Fruit fly (Drosophila melanogaster) whole organism, embryonic: ENCODE data around the gene Glys.

Experiments
- ATbp ChIP-seq: fragments of 200-800 bp; sonication (Bioruptor generic); optimal IDR thresholded peaks from 2 replicates; lab custom pipeline; 2017; ENCODE audit warnings: missing biosample characterization, mild to moderate bottlenecking, missing genetic modification characterization, missing genetic modification reagents
- Ada2b ChIP-seq: fragments of 200-800 bp; sonication (Bioruptor generic); IDR thresholded peaks from 2 replicates; pipeline ENCODE4 v1.3.6; 2022; ENCODE audit warnings: missing biosample characterization, missing genetic modification characterization
- Atf3 ChIP-seq: fragments of 200-800 bp; sonication (Bioruptor generic); optimal IDR thresholded peaks from 3 replicates; lab custom pipeline; 2016; ENCODE audit warnings: missing biosample characterization, missing genetic modification characterization
- CG10321 ChIP-seq: fragments of 200-800 bp; sonication (Bioruptor generic); IDR thresholded peaks from 2 replicates; pipeline ENCODE4 v1.3.6; 2022; ENCODE audit warnings: missing biosample characterization, missing genetic modification characterization
- CG10366 ChIP-seq: fragments of 200-800 bp; sonication (Bioruptor generic); IDR thresholded peaks from 2 replicates; pipeline ENCODE4 v1.3.6; 2022; ENCODE audit warnings: missing biosample characterization, missing genetic modification characterization
- CG10979 ChIP-seq: fragments of 200-800 bp; sonication (Bioruptor generic); optimal IDR thresholded peaks from 2 replicates; lab custom pipeline; 2018; ENCODE audit warnings: missing biosample characterization, mild to moderate bottlenecking, missing genetic modification characterization, moderate library complexity
- CG11504 ChIP-seq: fragments of 200-800 bp; sonication (Bioruptor generic); optimal IDR thresholded peaks from 3 replicates; lab custom pipeline; 2019; ENCODE audit warnings: missing biosample characterization, mild to moderate bottlenecking, missing genetic modification characterization, moderate library complexity
- CG11695 ChIP-seq: fragments of 200-800 bp; sonication (Bioruptor generic); IDR thresholded peaks from 3 replicates; pipeline ENCODE4 v1.3.6; 2022; ENCODE audit warnings: missing biosample characterization, missing genetic modification characterization
- CG12769 ChIP-seq: fragments of 200-800 bp; sonication (Bioruptor generic); optimal IDR thresholded peaks from 2 replicates; lab custom pipeline; 2019; ENCODE audit warnings: missing biosample characterization, mild to moderate bottlenecking, missing genetic modification characterization, moderate library complexity
- CG1603 ChIP-seq: fragments of 200-800 bp; sonication (Bioruptor generic); optimal IDR thresholded peaks from 2 replicates; lab custom pipeline; 2019; ENCODE audit warnings: missing biosample characterization, mild to moderate bottlenecking, missing genetic modification characterization, moderate library complexity
- CG2875 ChIP-seq: fragments of 200-800 bp; sonication (Bioruptor generic); optimal IDR thresholded peaks from 2 replicates; lab custom pipeline; 2017; ENCODE audit warnings: missing biosample characterization, mild to moderate bottlenecking, missing genetic modification characterization, missing genetic modification reagents
- CG2889 ChIP-seq: fragments of 200-800 bp; sonication (Bioruptor generic); IDR thresholded peaks from 3 replicates; pipeline ENCODE4 v1.3.6; 2022; ENCODE audit warnings: missing biosample characterization, missing genetic modification characterization
- CG30020 ChIP-seq: fragments of 200-800 bp; optimal IDR thresholded peaks from 2 replicates; lab custom pipeline; 2019; ENCODE audit warnings: missing biosample characterization, mild to moderate bottlenecking, missing genetic modification characterization, moderate library complexity
- CG4282 ChIP-seq: fragments of 200-800 bp; sonication (Bioruptor generic); optimal IDR thresholded peaks from 2 replicates; lab custom pipeline; 2016; ENCODE audit warnings: missing biosample characterization, missing genetic modification characterization
- CG4730 ChIP-seq: fragments of 200-800 bp; sonication (Bioruptor generic); IDR thresholded peaks from 2 replicates; pipeline ENCODE4 v1.3.6; 2022; ENCODE audit warnings: missing biosample characterization, missing genetic modification characterization
- CG5245 ChIP-seq: fragments of 200-800 bp; sonication (Bioruptor generic); optimal IDR thresholded peaks from 3 replicates; lab custom pipeline; 2016; ENCODE audit warnings: missing biosample characterization, missing genetic modification characterization
- CG6654 ChIP-seq: fragments of 200-800 bp; sonication (Bioruptor generic); optimal IDR thresholded peaks from 2 replicates; lab custom pipeline; 2017; ENCODE audit warnings: missing biosample characterization, mild to moderate bottlenecking, missing genetic modification characterization
- CG9609 ChIP-seq: fragments of 200-800 bp; sonication (Bioruptor generic); optimal IDR thresholded peaks from 3 replicates; lab custom pipeline; 2016; ENCODE audit warnings: missing biosample characterization, missing genetic modification characterization
- Camta ChIP-seq: fragments of 200-800 bp; sonication (Bioruptor generic); optimal IDR thresholded peaks from 2 replicates; lab custom pipeline; 2016; ENCODE audit warnings: missing biosample characterization, missing genetic modification characterization
- Deaf1 ChIP-seq: fragments of 200-800 bp; optimal IDR thresholded peaks from 3 replicates; lab custom pipeline; 2019; ENCODE audit warnings: missing biosample characterization, mild to moderate bottlenecking, missing genetic modification characterization, moderate library complexity
- Dip3 ChIP-seq: fragments of 200-800 bp; sonication (Bioruptor generic); optimal IDR thresholded peaks from 3 replicates; lab custom pipeline; 2016; ENCODE audit warnings: missing biosample characterization, missing genetic modification characterization
- Dll ChIP-seq: fragments of 200-800 bp; sonication (Bioruptor generic); IDR thresholded peaks from 4 replicates; pipeline ENCODE4 v1.3.6; 2022; ENCODE audit warnings: missing biosample characterization, missing genetic modification characterization; ENCODE audit not compliant: partially characterized antibody
- E2f2 ChIP-seq: fragments of 200-800 bp; sonication (Bioruptor generic); IDR thresholded peaks from 2 replicates; pipeline ENCODE4 v1.3.6; 2022; ENCODE audit warnings: missing biosample characterization, missing genetic modification characterization
- Fer3 ChIP-seq: fragments of 200-800 bp; sonication (Bioruptor generic); optimal IDR thresholded peaks from 2 replicates; lab custom pipeline; 2018; ENCODE audit warnings: missing biosample characterization, mild to moderate bottlenecking, missing genetic modification characterization, moderate library complexity
- HHEX ChIP-seq: fragments of 200-800 bp; sonication (Bioruptor generic); optimal IDR thresholded peaks from 3 replicates; lab custom pipeline; 2017; ENCODE audit warnings: missing biosample characterization, mild to moderate bottlenecking, missing genetic modification characterization, missing genetic modification reagents
- HLH54F ChIP-seq: fragments of 200-800 bp; sonication (Bioruptor generic); optimal IDR thresholded peaks from 3 replicates; lab custom pipeline; 2016; ENCODE audit warnings: missing biosample characterization, missing genetic modification characterization
- MBD-R2 ChIP-seq: fragments of 200-800 bp; sonication (Bioruptor generic); IDR thresholded peaks from 2 replicates; pipeline ENCODE4 v1.3.6; 2022; ENCODE audit warnings: missing biosample characterization, missing genetic modification characterization
- MESR4 ChIP-seq: fragments of 200-800 bp; sonication (Bioruptor generic); optimal IDR thresholded peaks from 2 replicates; lab custom pipeline; 2018; ENCODE audit warnings: missing biosample characterization, mild to moderate bottlenecking, missing genetic modification characterization, moderate library complexity
- ato ChIP-seq: fragments of 200-800 bp; sonication (Bioruptor generic); IDR thresholded peaks from 2 replicates; pipeline ENCODE4 v1.3.6; 2022; ENCODE audit warnings: missing biosample characterization, missing genetic modification characterization; ENCODE audit not compliant: partially characterized antibody
- bab2 ChIP-seq: fragments of 200-800 bp; sonication (Bioruptor generic); optimal IDR thresholded peaks from 2 replicates; lab custom pipeline; 2016; ENCODE audit warnings: missing biosample characterization, missing genetic modification characterization
- cg ChIP-seq: fragments of 200-800 bp; sonication (Bioruptor generic); optimal IDR thresholded peaks from 3 replicates; lab custom pipeline; 2019; ENCODE audit warnings: missing biosample characterization, mild to moderate bottlenecking, missing genetic modification characterization, moderate library complexity
- chn ChIP-seq: fragments of 200-800 bp; sonication (Bioruptor generic); optimal IDR thresholded peaks from 2 replicates; lab custom pipeline; 2016; ENCODE audit warnings: missing biosample characterization, missing genetic modification characterization
- esg ChIP-seq: fragments of 200-800 bp; sonication (Bioruptor generic); conservative IDR thresholded peaks from 2 replicates; pipeline ENCODE4 v1.3.6; 2022; ENCODE audit warnings: missing biosample characterization, missing genetic modification characterization
- grau ChIP-seq: fragments of 200-800 bp; optimal IDR thresholded peaks from 3 replicates; lab custom pipeline; 2019; ENCODE audit warnings: missing biosample characterization, mild to moderate bottlenecking, missing genetic modification characterization, moderate library complexity
- her ChIP-seq: fragments of 200-800 bp; sonication (Bioruptor generic); optimal IDR thresholded peaks from 2 replicates; lab custom pipeline; 2016; ENCODE audit warnings: missing biosample characterization, missing genetic modification characterization
- jigr1 ChIP-seq: fragments of 200-800 bp; sonication (Bioruptor generic); IDR thresholded peaks from 3 replicates; pipeline ENCODE4 v1.3.6; 2022; ENCODE audit warnings: missing biosample characterization, missing genetic modification characterization
- jing ChIP-seq: fragments of 200-800 bp; sonication (Bioruptor generic); optimal IDR thresholded peaks from 2 replicates; lab custom pipeline; 2018; ENCODE audit warnings: missing biosample characterization, mild to moderate bottlenecking, missing genetic modification characterization
- knrl ChIP-seq: fragments of 200-800 bp; sonication (Bioruptor generic); IDR thresholded peaks from 3 replicates; pipeline ENCODE4 v1.3.6; 2022; ENCODE audit warnings: missing biosample characterization, missing genetic modification characterization; ENCODE audit not compliant: partially characterized antibody
- lmd ChIP-seq: fragments of 200-800 bp; sonication (Bioruptor generic); IDR thresholded peaks from 2 replicates; pipeline ENCODE4 v1.3.6; 2022; ENCODE audit warnings: missing biosample characterization, missing genetic modification characterization
- lola ChIP-seq, 3 experiments: fragments of >200 bp in 2 of 3; fragments of 200-800 bp in 1 of 3; sonication (Bioruptor generic) in 1 of 3; optimal IDR thresholded peaks; 2 replicates each; lab custom pipeline; 2017 to 2019; ENCODE audit warnings: missing biosample characterization in 3 of 3, missing genetic modification characterization in 3 of 3, mild to moderate bottlenecking in 1 of 3, moderate library complexity in 1 of 3
- p53 ChIP-seq: fragments of 200-800 bp; sonication (Bioruptor generic); optimal IDR thresholded peaks from 2 replicates; lab custom pipeline; 2016; ENCODE audit warnings: missing biosample characterization, missing genetic modification characterization
- pita ChIP-seq: fragments of 200-800 bp; sonication (Bioruptor generic); optimal IDR thresholded peaks from 2 replicates; lab custom pipeline; 2017; ENCODE audit warnings: missing biosample characterization, mild to moderate bottlenecking, missing genetic modification characterization
- row ChIP-seq: fragments of 200-800 bp; sonication (Bioruptor generic); IDR thresholded peaks from 3 replicates; pipeline ENCODE4 v1.3.6; 2022; ENCODE audit warnings: missing biosample characterization, missing genetic modification characterization
- run ChIP-seq: fragments of 200-800 bp; sonication (Bioruptor generic); optimal IDR thresholded peaks from 3 replicates; lab custom pipeline; 2018; ENCODE audit warnings: missing biosample characterization, mild to moderate bottlenecking, missing genetic modification characterization
- slbo ChIP-seq: fragments of 200-800 bp; sonication (Bioruptor generic); IDR thresholded peaks from 2 replicates; pipeline ENCODE4 v1.3.6; 2022; ENCODE audit warnings: missing biosample characterization, missing genetic modification characterization
- sr ChIP-seq: fragments of 200-800 bp; sonication (Bioruptor generic); IDR thresholded peaks from 3 replicates; pipeline ENCODE4 v1.3.6; 2022; ENCODE audit warnings: missing biosample characterization, missing genetic modification characterization
- sug ChIP-seq: fragments of 200-800 bp; optimal IDR thresholded peaks from 2 replicates; lab custom pipeline; 2019; ENCODE audit warnings: missing biosample characterization, mild to moderate bottlenecking, missing genetic modification characterization, moderate library complexity
- tll ChIP-seq, 2 experiments: fragments of 200-800 bp in 1 of 2; fragments of >200 bp in 1 of 2; sonication (Bioruptor generic) in 1 of 2; optimal IDR thresholded peaks; 2 replicates each; lab custom pipeline; 2017 to 2019; ENCODE audit warnings: missing biosample characterization in 2 of 2, missing genetic modification characterization in 2 of 2, mild to moderate bottlenecking in 1 of 2, moderate library complexity in 1 of 2
- toy ChIP-seq: fragments of 200-800 bp; sonication (Bioruptor generic); IDR thresholded peaks from 2 replicates; pipeline ENCODE4 v1.3.6; 2022; ENCODE audit warnings: missing biosample characterization, missing genetic modification characterization

Gene Glys

DNA sequence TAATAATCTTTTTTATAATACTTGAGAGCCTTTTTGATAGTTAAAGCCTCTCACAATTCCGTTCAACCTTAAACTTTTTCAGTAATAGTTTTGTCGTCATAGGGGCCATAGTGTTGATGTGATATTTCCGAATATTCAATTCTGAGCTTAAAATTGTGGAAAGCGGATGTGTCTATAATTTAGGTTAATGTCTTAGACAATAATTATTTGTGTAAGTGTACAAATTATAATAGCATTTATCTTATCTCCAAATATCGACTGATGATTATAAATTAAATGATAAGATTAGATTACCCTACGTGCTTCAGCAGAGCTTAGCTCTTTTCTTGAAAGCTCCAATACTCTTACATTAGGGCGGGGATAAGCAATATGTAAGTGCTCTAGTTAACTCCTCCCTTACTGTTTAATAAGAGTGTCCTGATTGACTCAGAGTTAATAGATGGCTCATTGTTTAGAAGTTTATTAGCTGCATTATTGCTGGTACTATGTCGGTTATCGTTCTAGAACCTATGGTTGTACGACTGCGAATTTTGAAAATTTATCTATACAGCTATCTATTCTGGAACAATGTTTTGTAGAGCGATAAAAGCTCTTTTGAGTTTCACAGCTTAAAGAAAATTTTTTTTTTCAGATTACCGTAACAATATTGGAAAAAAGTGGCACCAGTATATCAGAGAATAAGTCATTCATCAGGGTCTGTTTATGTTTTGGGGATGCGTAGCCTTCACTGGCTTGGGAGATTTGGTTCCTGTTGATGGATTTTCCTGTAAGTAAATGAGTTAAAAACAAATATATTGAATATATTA lies 8.1 kb downstream of the Glys start (continued):
- TF ChIP-seq CG10979 (tag; lab: Kevin White, UChicago), result no peak
- TF ChIP-seq sug, result no peak
- TF ChIP-seq esg (GFP tag; lab: Robert Waterston, UW), result no peak
- no peak for TF ChIP-seq CG11695 (GFP tag; lab: Robert Waterston, UW)
- TF ChIP-seq HHEX (GFP tag; lab: Kevin White, UChicago), result no peak
- no peak for TF ChIP-seq Atf3 (GFP tag; lab: Kevin White, UChicago)
- no peak for TF ChIP-seq Fer3 (tag; lab: Kevin White, UChicago)
- no peak for TF ChIP-seq CG2875 (GFP tag; lab: Kevin White, UChicago)
- TF ChIP-seq slbo (GFP tag; lab: Robert Waterston, UW), result peak; percentile 39; the same call in 1 of the 2 replicates
- no peak for TF ChIP-seq CG5245 (GFP tag; lab: Kevin White, UChicago)
- no peak for TF ChIP-seq CG2889 (GFP tag; lab: Robert Waterston, UW)
- no peak for TF ChIP-seq MBD-R2 (GFP tag; lab: Robert Waterston, UW)
- no peak for TF ChIP-seq CG6654 (GFP tag; lab: Kevin White, UChicago)
- peak in 1 of 3 experiments; percentile 11 for TF ChIP-seq lola (GFP tag; optimal IDR thresholded peaks at IDR 0.05; lab: Kevin White, UChicago)
- TF ChIP-seq jigr1 (GFP tag; lab: Robert Waterston, UW), result no peak
- no peak for TF ChIP-seq ato
- TF ChIP-seq Camta (GFP tag; lab: Kevin White, UChicago), result peak; percentile 19
- TF ChIP-seq grau (tag; lab: Kevin White, UChicago), result peak; percentile 57
- TF ChIP-seq Dll (GFP tag; lab: Robert Waterston, UW), result no peak
- TF ChIP-seq Ada2b (GFP tag; lab: Robert Waterston, UW), result no peak
- TF ChIP-seq her (GFP tag; lab: Kevin White, UChicago), result no peak
- peak; percentile 70 for TF ChIP-seq row
- no peak for TF ChIP-seq chn (GFP tag; lab: Kevin White, UChicago)
- no peak for TF ChIP-seq toy (GFP tag; lab: Robert Waterston, UW)
- TF ChIP-seq Deaf1 (tag; lab: Kevin White, UChicago), result no peak
- no peak for TF ChIP-seq CG30020 (tag; lab: Kevin White, UChicago)
- TF ChIP-seq pita (GFP tag; lab: Kevin White, UChicago), result no peak
- TF ChIP-seq sr (GFP tag; lab: Robert Waterston, UW), result no peak
- no peak for TF ChIP-seq CG1603 (tag; lab: Kevin White, UChicago)
- TF ChIP-seq lmd (GFP tag; lab: Robert Waterston, UW), result 0 out of 2 replicates have a peak, but pooled peaks have one; percentile 20
- peak; percentile 42 for TF ChIP-seq Dip3 (GFP tag; lab: Kevin White, UChicago)
- TF ChIP-seq CG11504 (tag; lab: Kevin White, UChicago), result no peak
- no peak for TF ChIP-seq MESR4 (GFP tag; lab: Kevin White, UChicago)
- TF ChIP-seq bab2, result peak; percentile 23
- peak; percentile 6 for TF ChIP-seq jing (GFP tag; lab: Kevin White, UChicago)
- no peak for TF ChIP-seq CG4282 (GFP tag; lab: Kevin White, UChicago)
- TF ChIP-seq CG12769, result no peak
- peak; percentile 42 for TF ChIP-seq HLH54F
- TF ChIP-seq p53 (GFP tag; lab: Kevin White, UChicago), result no peak
- no peak for TF ChIP-seq tll (GFP tag; optimal IDR thresholded peaks at IDR 0.05; lab: Kevin White, UChicago)
- TF ChIP-seq run (tag; lab: Kevin White, UChicago), result no peak
- no peak for TF ChIP-seq CG10321 (GFP tag; lab: Robert Waterston, UW)
- TF ChIP-seq ATbp, result no peak
- TF ChIP-seq CG4730 (GFP tag; lab: Robert Waterston, UW), result no peak
- TF ChIP-seq E2f2 (GFP tag; lab: Robert Waterston, UW), result no peak
- no peak for TF ChIP-seq knrl (GFP tag; lab: Robert Waterston, UW)
- TF ChIP-seq CG9609 (GFP tag; lab: Kevin White, UChicago), result peak; percentile 29
- no peak for TF ChIP-seq cg
- no peak; the same call in 1 of the 2 replicates for TF ChIP-seq CG10366 (GFP tag; lab: Robert Waterston, UW)
